Fruit fly (Drosophila melanogaster) whole organism, embryonic: ENCODE measurements around the gene r2d2.

Experiments
- Asciz ChIP-seq: fragments of 200-800 bp; sonication (Bioruptor generic); optimal IDR thresholded peaks from 2 replicates; lab custom pipeline; 2017; ENCODE audit warnings: missing biosample characterization, mild to moderate bottlenecking, missing genetic modification characterization, missing genetic modification reagents
- CG10274 ChIP-seq: fragments of 200-800 bp; sonication (Bioruptor generic); optimal IDR thresholded peaks from 3 replicates; lab custom pipeline; 2017; ENCODE audit warnings: missing biosample characterization, mild to moderate bottlenecking, missing genetic modification characterization
- CG12104 ChIP-seq: fragments of 200-800 bp; sonication (Bioruptor generic); optimal IDR thresholded peaks from 3 replicates; lab custom pipeline; 2016; ENCODE audit warnings: missing biosample characterization, missing genetic modification characterization
- CG12155 ChIP-seq: fragments of 200-800 bp; sonication (Bioruptor generic); optimal IDR thresholded peaks from 3 replicates; lab custom pipeline; 2016; ENCODE audit warnings: missing biosample characterization, missing genetic modification characterization
- CG1603 ChIP-seq: fragments of 200-800 bp; sonication (Bioruptor generic); optimal IDR thresholded peaks from 2 replicates; lab custom pipeline; 2019; ENCODE audit warnings: missing biosample characterization, mild to moderate bottlenecking, missing genetic modification characterization, moderate library complexity
- CG16813 ChIP-seq: fragments of 200-800 bp; sonication (Bioruptor generic); IDR thresholded peaks from 3 replicates; pipeline ENCODE4 v1.3.6; 2022; ENCODE audit warnings: missing biosample characterization, missing genetic modification characterization; ENCODE audit not compliant: partially characterized antibody
- CG16815 ChIP-seq: fragments of 200-800 bp; sonication (Bioruptor generic); optimal IDR thresholded peaks from 3 replicates; lab custom pipeline; 2017; ENCODE audit warnings: missing biosample characterization, mild to moderate bottlenecking, missing genetic modification characterization
- CG1792 ChIP-seq: fragments of 200-800 bp; sonication (Bioruptor generic); optimal IDR thresholded peaks from 2 replicates; lab custom pipeline; 2016; ENCODE audit warnings: missing biosample characterization, missing genetic modification characterization
- CG18599 ChIP-seq: fragments of 200-800 bp; sonication (Bioruptor generic); optimal IDR thresholded peaks from 3 replicates; lab custom pipeline; 2017; ENCODE audit warnings: missing biosample characterization, missing genetic modification characterization, mild to moderate bottlenecking, moderate library complexity, missing genetic modification reagents
- CG18619 ChIP-seq: fragments of 200-800 bp; sonication (Bioruptor generic); optimal IDR thresholded peaks from 3 replicates; lab custom pipeline; 2017; ENCODE audit warnings: missing biosample characterization, mild to moderate bottlenecking, missing genetic modification characterization
- CG2116 ChIP-seq: fragments of 200-800 bp; sonication (Bioruptor generic); optimal IDR thresholded peaks from 3 replicates; lab custom pipeline; 2018; ENCODE audit warnings: missing biosample characterization, mild to moderate bottlenecking, missing genetic modification characterization
- CG31388 ChIP-seq: fragments of 200-800 bp; sonication (Bioruptor generic); optimal IDR thresholded peaks from 2 replicates; lab custom pipeline; 2016; ENCODE audit warnings: missing biosample characterization, missing genetic modification characterization
- CG3163 ChIP-seq: fragments of 200-800 bp; sonication (Bioruptor generic); optimal IDR thresholded peaks from 3 replicates; lab custom pipeline; 2016; ENCODE audit warnings: missing biosample characterization, missing genetic modification characterization
- CG33557 ChIP-seq: fragments of 200-800 bp; sonication (Bioruptor generic); optimal IDR thresholded peaks from 2 replicates; lab custom pipeline; 2019; ENCODE audit warnings: missing biosample characterization, mild to moderate bottlenecking, missing genetic modification characterization, moderate library complexity
- CG4424 ChIP-seq: fragments of 200-800 bp; sonication (Bioruptor generic); optimal IDR thresholded peaks from 3 replicates; lab custom pipeline; 2016; ENCODE audit warnings: missing biosample characterization, missing genetic modification characterization
- CG6813 ChIP-seq: fragments of 200-800 bp; sonication (Bioruptor generic); optimal IDR thresholded peaks from 2 replicates; lab custom pipeline; 2017; ENCODE audit warnings: missing biosample characterization, missing genetic modification characterization, mild to moderate bottlenecking, moderate library complexity, missing genetic modification reagents
- CG6854 ChIP-seq: fragments of 200-800 bp; sonication (Bioruptor generic); optimal IDR thresholded peaks from 3 replicates; lab custom pipeline; 2017; ENCODE audit warnings: missing biosample characterization, mild to moderate bottlenecking, missing genetic modification characterization
- CG8281 ChIP-seq: fragments of 200-800 bp; sonication (Bioruptor generic); optimal IDR thresholded peaks from 2 replicates; lab custom pipeline; 2018; ENCODE audit warnings: missing biosample characterization, mild to moderate bottlenecking, missing genetic modification characterization, moderate library complexity
- CG8290 ChIP-seq, 3 experiments: fragments of 200-800 bp; sonication (Bioruptor generic); optimal IDR thresholded peaks; 2 replicates each; lab custom pipeline; 2016 to 2019; ENCODE audit warnings: missing biosample characterization in 3 of 3, missing genetic modification characterization in 3 of 3, mild to moderate bottlenecking in 2 of 3, moderate library complexity in 1 of 3
- CG9215 ChIP-seq: fragments of 200-800 bp; sonication (Bioruptor generic); IDR thresholded peaks from 2 replicates; pipeline ENCODE4 v1.3.6; 2022; ENCODE audit warnings: missing biosample characterization, missing genetic modification characterization
- CG9932 ChIP-seq: fragments of 200-800 bp; sonication (Bioruptor generic); IDR thresholded peaks from 2 replicates; pipeline ENCODE4 v1.3.6; 2022; ENCODE audit warnings: missing biosample characterization, missing genetic modification characterization
- CrebB ChIP-seq: fragments of 200-800 bp; sonication (Bioruptor generic); optimal IDR thresholded peaks from 3 replicates; lab custom pipeline; 2018; ENCODE audit warnings: missing biosample characterization, mild to moderate bottlenecking, missing genetic modification characterization
- E2f2 ChIP-seq: fragments of 200-800 bp; sonication (Bioruptor generic); IDR thresholded peaks from 2 replicates; pipeline ENCODE4 v1.3.6; 2022; ENCODE audit warnings: missing biosample characterization, missing genetic modification characterization
- Hr3 ChIP-seq: fragments of 200-800 bp; sonication (Bioruptor generic); optimal IDR thresholded peaks from 3 replicates; lab custom pipeline; 2016; ENCODE audit warnings: missing biosample characterization, missing genetic modification characterization
- Hr51 ChIP-seq, 2 experiments: fragments of 200-800 bp; sonication (Bioruptor generic); optimal IDR thresholded peaks; 2 replicates in 1 of 2; 3 replicates in 1 of 2; lab custom pipeline; 2016 to 2018; ENCODE audit warnings: missing biosample characterization in 2 of 2, missing genetic modification characterization in 2 of 2, mild to moderate bottlenecking in 1 of 2, moderate library complexity in 1 of 2
- Sox100B ChIP-seq: fragments of 200-800 bp; sonication (Bioruptor generic); optimal IDR thresholded peaks from 3 replicates; lab custom pipeline; 2018; ENCODE audit warnings: missing biosample characterization, mild to moderate bottlenecking, missing genetic modification characterization
- Trl ChIP-seq, 3 experiments: fragments of >200 bp in 2 of 3; fragments of 200-800 bp in 1 of 3; sonication (Bioruptor generic) in 1 of 3; optimal IDR thresholded peaks; 2 replicates in 1 of 3; 3 replicates in 2 of 3; lab custom pipeline; 2016 to 2017; ENCODE audit warnings: missing biosample characterization in 1 of 3, missing genetic modification characterization in 1 of 3
- YL-1 ChIP-seq: fragments of 200-800 bp; sonication (Bioruptor generic); optimal IDR thresholded peaks from 3 replicates; lab custom pipeline; 2017; ENCODE audit warnings: missing biosample characterization, mild to moderate bottlenecking, missing genetic modification characterization
- abd-A ChIP-seq: fragments of 200-800 bp; sonication (Bioruptor generic); optimal IDR thresholded peaks from 3 replicates; lab custom pipeline; 2019; ENCODE audit warnings: missing biosample characterization, mild to moderate bottlenecking, missing genetic modification characterization, moderate library complexity
- ac ChIP-seq: fragments of 200-800 bp; sonication (Bioruptor generic); optimal IDR thresholded peaks from 3 replicates; lab custom pipeline; 2017; ENCODE audit warnings: missing biosample characterization, mild to moderate bottlenecking, missing genetic modification characterization
- corto ChIP-seq: fragments of 200-800 bp; sonication (Bioruptor generic); optimal IDR thresholded peaks from 2 replicates; lab custom pipeline; 2016; ENCODE audit warnings: missing biosample characterization, mild to moderate bottlenecking, missing genetic modification characterization, moderate library complexity
- crc ChIP-seq: fragments of 200-800 bp; sonication (Bioruptor generic); optimal IDR thresholded peaks from 2 replicates; lab custom pipeline; 2016; ENCODE audit warnings: missing biosample characterization, missing genetic modification characterization
- dpn ChIP-seq, 2 experiments: fragments of 200-800 bp; sonication (Bioruptor generic); optimal IDR thresholded peaks; 3 replicates each; lab custom pipeline; 2016; ENCODE audit warnings: missing biosample characterization in 2 of 2, missing genetic modification characterization in 2 of 2
- ems ChIP-seq: fragments of 200-800 bp; sonication (Bioruptor generic); optimal IDR thresholded peaks from 3 replicates; lab custom pipeline; 2016; ENCODE audit warnings: missing biosample characterization, missing genetic modification characterization
- fu2 ChIP-seq: fragments of 200-800 bp; sonication (Bioruptor generic); optimal IDR thresholded peaks from 2 replicates; lab custom pipeline; 2016; ENCODE audit warnings: missing biosample characterization, missing genetic modification characterization
- gce ChIP-seq: fragments of 200-800 bp; sonication (Bioruptor generic); IDR thresholded peaks from 3 replicates; pipeline ENCODE4 v1.3.6; 2022; ENCODE audit warnings: missing biosample characterization, missing genetic modification characterization
- gro ChIP-seq: fragments of 200-800 bp; sonication (Bioruptor generic); optimal IDR thresholded peaks from 2 replicates; lab custom pipeline; 2016; ENCODE audit warnings: missing biosample characterization, missing genetic modification characterization
- jigr1 ChIP-seq: fragments of 200-800 bp; sonication (Bioruptor generic); IDR thresholded peaks from 3 replicates; pipeline ENCODE4 v1.3.6; 2022; ENCODE audit warnings: missing biosample characterization, missing genetic modification characterization
- knrl ChIP-seq: fragments of 200-800 bp; sonication (Bioruptor generic); IDR thresholded peaks from 3 replicates; pipeline ENCODE4 v1.3.6; 2022; ENCODE audit warnings: missing biosample characterization, missing genetic modification characterization; ENCODE audit not compliant: partially characterized antibody
- pb ChIP-seq: fragments of 200-800 bp; sonication (Bioruptor generic); optimal IDR thresholded peaks from 3 replicates; lab custom pipeline; 2016; ENCODE audit warnings: missing biosample characterization, missing genetic modification characterization
- pros ChIP-seq: fragments of 200-800 bp; sonication (Bioruptor generic); optimal IDR thresholded peaks from 3 replicates; lab custom pipeline; 2019; ENCODE audit warnings: missing biosample characterization, mild to moderate bottlenecking, missing genetic modification characterization, moderate library complexity
- row ChIP-seq: fragments of 200-800 bp; sonication (Bioruptor generic); IDR thresholded peaks from 3 replicates; pipeline ENCODE4 v1.3.6; 2022; ENCODE audit warnings: missing biosample characterization, missing genetic modification characterization
- slou ChIP-seq: fragments of 200-800 bp; sonication (Bioruptor generic); optimal IDR thresholded peaks from 3 replicates; lab custom pipeline; 2016; ENCODE audit warnings: missing biosample characterization, missing genetic modification characterization
- ttk ChIP-seq: fragments of 200-800 bp; sonication (Bioruptor generic); IDR thresholded peaks from 2 replicates; pipeline ENCODE4 v2.1.2; 2022; ENCODE audit warnings: missing biosample characterization, missing genetic modification characterization
- twi ChIP-seq: fragments of 200-800 bp; optimal IDR thresholded peaks from 2 replicates; lab custom pipeline; 2019; ENCODE audit warnings: missing biosample characterization, mild to moderate bottlenecking, missing genetic modification characterization, moderate library complexity
- vnd ChIP-seq: fragments of 200-800 bp; sonication (Bioruptor generic); IDR thresholded peaks from 3 replicates; pipeline ENCODE4 v1.3.6; 2022; ENCODE audit warnings: missing biosample characterization, missing genetic modification characterization; ENCODE audit not compliant: partially characterized antibody
- wek ChIP-seq: fragments of 200-800 bp; sonication (Bioruptor generic); optimal IDR thresholded peaks from 3 replicates; lab custom pipeline; 2018; ENCODE audit warnings: missing biosample characterization, mild to moderate bottlenecking, missing genetic modification characterization, moderate library complexity
- zf30C ChIP-seq: fragments of 200-800 bp; sonication (Bioruptor generic); optimal IDR thresholded peaks from 3 replicates; lab custom pipeline; 2018; ENCODE audit warnings: missing biosample characterization, mild to moderate bottlenecking, missing genetic modification characterization

r2d2 gene

dm6 chr2L:7821279-7821848 lies 21.4 kb downstream of the r2d2 start (continued):
- TF ChIP-seq jigr1 (GFP tag; lab: Robert Waterston, UW) (no peak), CG3163 (GFP tag; lab: Kevin White, UChicago) (peak; percentile 32), ems (GFP tag; lab: Kevin White, UChicago) (peak; percentile 73), CG6813 (GFP tag; lab: Kevin White, UChicago) (no peak), CG4424 (peak; percentile 33), gro (GFP tag; lab: Kevin White, UChicago) (peak; percentile 63), fu2 (GFP tag; lab: Kevin White, UChicago) (peak; percentile 37), crc (no peak), Hr3 (GFP tag; lab: Kevin White, UChicago) (peak; percentile 50), pb (GFP tag; lab: Kevin White, UChicago) (peak; percentile 40), CG10274 (GFP tag; lab: Kevin White, UChicago) (no peak), CG16815 (GFP tag; lab: Kevin White, UChicago) (peak; percentile 18), CG6854 (GFP tag; lab: Kevin White, UChicago) (peak; percentile 42), CG8281 (peak; percentile 54), YL-1 (peak; percentile 78), CG9932 (GFP tag; lab: Robert Waterston, UW) (peak; percentile 76), ttk (peak; percentile 52; the same call in 1 of the 2 replicates), pros (no peak), CG1792 (GFP tag; lab: Kevin White, UChicago) (peak; percentile 44), Asciz (GFP tag; lab: Kevin White, UChicago) (peak; percentile 24), CG9215 (GFP tag; lab: Robert Waterston, UW) (peak; percentile 37), knrl (GFP tag; lab: Robert Waterston, UW) (peak; percentile 86), slou (GFP tag; lab: Kevin White, UChicago) (no peak), abd-A (tag; lab: Kevin White, UChicago) (no peak), vnd (peak; percentile 79), CrebB (tag; lab: Kevin White, UChicago) (peak; percentile 47), Trl (optimal IDR thresholded peaks at IDR 0.05; lab: Kevin White, UChicago) (no peak), Trl (GFP tag; optimal IDR thresholded peaks at IDR 0.05; lab: Kevin White, UChicago) (peak; percentile 45), CG1603 (no peak), CG33557 (GFP tag; lab: Kevin White, UChicago) (peak; percentile 2), corto (GFP tag; lab: Kevin White, UChicago) (peak; percentile 33), CG18619 (GFP tag; lab: Kevin White, UChicago) (no peak), Hr51 (GFP tag; optimal IDR thresholded peaks at IDR 0.05; lab: Kevin White, UChicago) (peak in 1 of 2 experiments; percentile 8), E2f2 (GFP tag; lab: Robert Waterston, UW) (peak; percentile 27; the same call in 1 of the 2 replicates), CG2116 (GFP tag; lab: Kevin White, UChicago) (peak; percentile 78), twi (tag; lab: Kevin White, UChicago) (peak; percentile 50), row (GFP tag; lab: Robert Waterston, UW) (peak; percentile 82), wek (GFP tag; lab: Kevin White, UChicago) (peak; percentile 98), zf30C (no peak), CG12104 (GFP tag; lab: Kevin White, UChicago) (no peak), CG31388 (GFP tag; lab: Kevin White, UChicago) (no peak), dpn (GFP tag; optimal IDR thresholded peaks at IDR 0.05; lab: Kevin White, UChicago) (peak; percentile 62 to 64), CG18599 (GFP tag; lab: Kevin White, UChicago) (peak; percentile 73), Sox100B (GFP tag; lab: Kevin White, UChicago) (peak; percentile 37), ac (GFP tag; lab: Kevin White, UChicago) (peak; percentile 4), CG16813 (peak; percentile 82), CG12155 (peak; percentile 29), gce (GFP tag; lab: Robert Waterston, UW) (0 out of 3 replicates have a peak, but pooled peaks have one; percentile 68), CG8290 (GFP tag; optimal IDR thresholded peaks at IDR 0.05; lab: Kevin White, UChicago) (peak; percentile 8), CG8290 (tag; optimal IDR thresholded peaks at IDR 0.05; lab: Kevin White, UChicago) (no peak)
